Fruit fly (Drosophila melanogaster) whole organism, embryonic: Measurements from ENCODE around the gene CG15927.

ENCODE experiments used
- CG12769 ChIP-seq: fragments of 200-800 bp; sonication (Bioruptor generic); optimal IDR thresholded peaks from 2 replicates; lab custom pipeline; 2019; ENCODE audit warnings: missing biosample characterization, mild to moderate bottlenecking, missing genetic modification characterization, moderate library complexity
- CG17361 ChIP-seq: fragments of 200-800 bp; sonication (Bioruptor generic); IDR thresholded peaks from 3 replicates; pipeline ENCODE4 v1.3.6; 2022; ENCODE audit warnings: missing biosample characterization, missing genetic modification characterization
- CG2678 ChIP-seq: fragments of 200-800 bp; sonication (Bioruptor generic); optimal IDR thresholded peaks from 3 replicates; lab custom pipeline; 2019; ENCODE audit warnings: missing biosample characterization, mild to moderate bottlenecking, missing genetic modification characterization, moderate library complexity
- CG2712 ChIP-seq: fragments of 200-800 bp; optimal IDR thresholded peaks from 3 replicates; lab custom pipeline; 2019; ENCODE audit warnings: missing biosample characterization, mild to moderate bottlenecking, missing genetic modification characterization, moderate library complexity
- CG30403 ChIP-seq: fragments of 200-800 bp; sonication (Bioruptor generic); optimal IDR thresholded peaks from 3 replicates; lab custom pipeline; 2016; ENCODE audit warnings: missing biosample characterization, missing genetic modification characterization
- CG6683 ChIP-seq: fragments of 200-800 bp; sonication (Bioruptor generic); optimal IDR thresholded peaks from 2 replicates; lab custom pipeline; 2017; ENCODE audit warnings: missing biosample characterization, mild to moderate bottlenecking, missing genetic modification characterization, missing genetic modification reagents
- CG6689 ChIP-seq: fragments of 200-800 bp; sonication (Bioruptor generic); IDR thresholded peaks from 2 replicates; pipeline ENCODE4 v1.3.6; 2022; ENCODE audit warnings: missing biosample characterization, missing genetic modification characterization
- CG8089 ChIP-seq: fragments of 200-800 bp; sonication (Bioruptor generic); optimal IDR thresholded peaks from 3 replicates; lab custom pipeline; 2016; ENCODE audit warnings: missing biosample characterization, missing genetic modification characterization
- CG8281 ChIP-seq: fragments of 200-800 bp; sonication (Bioruptor generic); optimal IDR thresholded peaks from 2 replicates; lab custom pipeline; 2018; ENCODE audit warnings: missing biosample characterization, mild to moderate bottlenecking, missing genetic modification characterization, moderate library complexity
- D19A ChIP-seq: fragments of 200-800 bp; optimal IDR thresholded peaks from 3 replicates; lab custom pipeline; 2019; ENCODE audit warnings: missing biosample characterization, mild to moderate bottlenecking, missing genetic modification characterization, moderate library complexity
- Ets65A ChIP-seq: fragments of 200-800 bp; sonication (Bioruptor generic); peaks from one replicate; lab custom pipeline; 2016; ENCODE audit warnings: missing biosample characterization, missing genetic modification characterization
- Fer1 ChIP-seq: fragments of 200-800 bp; sonication (Bioruptor generic); optimal IDR thresholded peaks from 2 replicates; lab custom pipeline; 2017; ENCODE audit warnings: missing biosample characterization, mild to moderate bottlenecking, missing genetic modification characterization
- Fer2 ChIP-seq: fragments of 200-800 bp; sonication (Bioruptor generic); optimal IDR thresholded peaks from 2 replicates; lab custom pipeline; 2018; ENCODE audit warnings: missing biosample characterization, mild to moderate bottlenecking, missing genetic modification characterization, moderate library complexity
- HLH54F ChIP-seq: fragments of 200-800 bp; sonication (Bioruptor generic); optimal IDR thresholded peaks from 3 replicates; lab custom pipeline; 2016; ENCODE audit warnings: missing biosample characterization, missing genetic modification characterization
- NC2β ChIP-seq: fragments of 200-800 bp; sonication (Bioruptor generic); optimal IDR thresholded peaks from 2 replicates; lab custom pipeline; 2016; ENCODE audit warnings: missing biosample characterization, missing genetic modification characterization
- Oaz ChIP-seq: fragments of 200-800 bp; sonication (Bioruptor generic); IDR thresholded peaks from 2 replicates; pipeline ENCODE4 v1.3.6; 2022; ENCODE audit warnings: missing biosample characterization, missing genetic modification characterization
- Oli ChIP-seq: fragments of 200-800 bp; sonication (Bioruptor generic); optimal IDR thresholded peaks from 2 replicates; lab custom pipeline; 2018; ENCODE audit warnings: missing biosample characterization, mild to moderate bottlenecking, missing genetic modification characterization, moderate library complexity
- PHDP ChIP-seq: fragments of 200-800 bp; sonication (Bioruptor generic); optimal IDR thresholded peaks from 3 replicates; lab custom pipeline; 2018; ENCODE audit warnings: missing biosample characterization, mild to moderate bottlenecking, missing genetic modification characterization, moderate library complexity
- Sox102F ChIP-seq: fragments of 200-800 bp; sonication (Bioruptor generic); optimal IDR thresholded peaks from 2 replicates; lab custom pipeline; 2018; ENCODE audit warnings: missing biosample characterization, mild to moderate bottlenecking, missing genetic modification characterization, moderate library complexity
- Trl ChIP-seq, 3 experiments: fragments of >200 bp in 2 of 3; fragments of 200-800 bp in 1 of 3; sonication (Bioruptor generic) in 1 of 3; optimal IDR thresholded peaks; 2 replicates in 1 of 3; 3 replicates in 2 of 3; lab custom pipeline; 2016 to 2017; ENCODE audit warnings: missing biosample characterization in 1 of 3, missing genetic modification characterization in 1 of 3
- bigmax ChIP-seq: fragments of 200-800 bp; sonication (Bioruptor generic); optimal IDR thresholded peaks from 2 replicates; lab custom pipeline; 2018; ENCODE audit warnings: missing biosample characterization, mild to moderate bottlenecking, missing genetic modification characterization
- chinmo ChIP-seq: fragments of 200-800 bp; sonication (Bioruptor generic); IDR thresholded peaks from 4 replicates; pipeline ENCODE4 v1.3.6; 2022; ENCODE audit warnings: missing biosample characterization, missing genetic modification characterization; ENCODE audit not compliant: partially characterized antibody
- ci ChIP-seq: fragments of 200-800 bp; sonication (Bioruptor generic); IDR thresholded peaks from 3 replicates; pipeline ENCODE4 v1.3.6; 2022; ENCODE audit warnings: missing biosample characterization, missing genetic modification characterization
- crol ChIP-seq: fragments of 200-800 bp; sonication (Bioruptor generic); IDR thresholded peaks from 2 replicates; pipeline ENCODE4 v1.3.6; 2022; ENCODE audit warnings: missing biosample characterization, missing genetic modification characterization
- eyg ChIP-seq: fragments of 200-800 bp; sonication (Bioruptor generic); optimal IDR thresholded peaks from 3 replicates; lab custom pipeline; 2016; ENCODE audit warnings: missing biosample characterization, missing genetic modification characterization
- fd3F ChIP-seq: fragments of 200-800 bp; sonication (Bioruptor generic); optimal IDR thresholded peaks from 2 replicates; lab custom pipeline; 2018; ENCODE audit warnings: missing biosample characterization, mild to moderate bottlenecking, missing genetic modification characterization, moderate library complexity
- ftz-f1 ChIP-seq: fragments of 200-800 bp; sonication (Bioruptor generic); optimal IDR thresholded peaks from 2 replicates; lab custom pipeline; 2016; ENCODE audit warnings: missing biosample characterization, missing genetic modification characterization
- gem ChIP-seq: fragments of 200-800 bp; sonication (Bioruptor generic); optimal IDR thresholded peaks from 2 replicates; lab custom pipeline; 2019; ENCODE audit warnings: missing biosample characterization, mild to moderate bottlenecking, missing genetic modification characterization, moderate library complexity
- kay ChIP-seq: fragments of 200-800 bp; sonication (Bioruptor generic); optimal IDR thresholded peaks from 2 replicates; lab custom pipeline; 2016; ENCODE audit warnings: missing biosample characterization, missing genetic modification characterization
- lab ChIP-seq: fragments of 200-800 bp; sonication (Bioruptor generic); optimal IDR thresholded peaks from 3 replicates; lab custom pipeline; 2017; ENCODE audit warnings: missing biosample characterization, missing genetic modification characterization, mild to moderate bottlenecking, moderate library complexity, missing genetic modification reagents
- lmd ChIP-seq: fragments of 200-800 bp; sonication (Bioruptor generic); IDR thresholded peaks from 2 replicates; pipeline ENCODE4 v1.3.6; 2022; ENCODE audit warnings: missing biosample characterization, missing genetic modification characterization
- nom ChIP-seq: fragments of 200-800 bp; sonication (Bioruptor generic); optimal IDR thresholded peaks from 2 replicates; lab custom pipeline; 2017; ENCODE audit warnings: missing biosample characterization, missing genetic modification characterization, mild to moderate bottlenecking, moderate library complexity, missing genetic modification reagents
- sd ChIP-seq: fragments of 200-800 bp; sonication (Bioruptor generic); optimal IDR thresholded peaks from 3 replicates; lab custom pipeline; 2018; ENCODE audit warnings: missing biosample characterization, mild to moderate bottlenecking, missing genetic modification characterization, moderate library complexity
- shn ChIP-seq: fragments of 200-800 bp; sonication (Bioruptor generic); optimal IDR thresholded peaks from 3 replicates; lab custom pipeline; 2016; ENCODE audit warnings: missing biosample characterization, missing genetic modification characterization
- so ChIP-seq: fragments of 200-800 bp; sonication (Bioruptor generic); IDR thresholded peaks from 3 replicates; pipeline ENCODE4 v1.3.6; 2022; ENCODE audit warnings: missing biosample characterization, missing genetic modification characterization
- stwl ChIP-seq: fragments of 200-800 bp; sonication (Bioruptor generic); optimal IDR thresholded peaks from 3 replicates; lab custom pipeline; 2018; ENCODE audit warnings: missing biosample characterization, mild to moderate bottlenecking, missing genetic modification characterization, moderate library complexity
- unc-4 ChIP-seq: fragments of 200-800 bp; sonication (Bioruptor generic); IDR thresholded peaks from 2 replicates; pipeline ENCODE4 v1.3.6; 2022; ENCODE audit warnings: missing biosample characterization, missing genetic modification characterization; ENCODE audit not compliant: partially characterized antibody

The CG15927 gene

DNA sequence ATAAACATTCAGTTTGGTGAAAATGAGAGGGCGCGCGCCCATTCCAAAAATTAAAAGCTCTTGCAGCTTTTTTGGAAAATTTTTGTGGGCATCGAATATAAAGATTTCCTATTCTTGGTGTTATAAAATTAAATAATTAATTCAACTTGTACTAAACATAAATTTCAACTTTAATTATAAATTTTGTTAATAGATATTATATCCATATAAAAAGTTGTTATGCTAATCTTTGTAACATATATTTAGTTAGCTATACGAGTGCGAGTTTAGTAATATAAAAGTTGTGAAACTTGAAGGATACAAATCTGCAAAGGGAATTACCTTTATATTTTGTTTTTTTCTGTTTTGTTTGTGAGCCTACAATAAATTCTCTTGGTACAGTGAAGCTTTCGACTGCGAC is 23.1 kb upstream of the CG15927 start (continued):
- peak; percentile 11 for TF ChIP-seq D19A (tag; lab: Kevin White, UChicago)
- no peak for TF ChIP-seq CG8281 (tag; lab: Kevin White, UChicago)
- peak; percentile 57 for TF ChIP-seq Sox102F (GFP tag; lab: Kevin White, UChicago)
- peak; percentile 33 for TF ChIP-seq PHDP (tag; lab: Kevin White, UChicago)
- no peak for TF ChIP-seq chinmo
- peak; percentile 36; the same call in 1 of the 3 replicates for TF ChIP-seq CG17361
- TF ChIP-seq CG30403 (GFP tag; lab: Kevin White, UChicago) = no peak
- no peak for TF ChIP-seq Fer2 (tag; lab: Kevin White, UChicago)
- TF ChIP-seq CG6689 (GFP tag; lab: Robert Waterston, UW) = no peak
- TF ChIP-seq fd3F = no peak
- no peak for TF ChIP-seq kay (GFP tag; lab: Kevin White, UChicago)
- no peak for TF ChIP-seq CG6683
- TF ChIP-seq CG2678 (tag; lab: Kevin White, UChicago) = peak; percentile 51
- no peak for TF ChIP-seq NC2β (GFP tag; lab: Kevin White, UChicago)
- no peak for TF ChIP-seq Oaz (GFP tag; lab: Robert Waterston, UW)
- no peak for TF ChIP-seq unc-4
- TF ChIP-seq bigmax (GFP tag; lab: Kevin White, UChicago) = no peak
- TF ChIP-seq ftz-f1 (GFP tag; lab: Kevin White, UChicago) = no peak
- TF ChIP-seq ci (GFP tag; lab: Robert Waterston, UW) = no peak
- peak; percentile 19 for TF ChIP-seq CG2712 (tag; lab: Kevin White, UChicago)

DNA sequence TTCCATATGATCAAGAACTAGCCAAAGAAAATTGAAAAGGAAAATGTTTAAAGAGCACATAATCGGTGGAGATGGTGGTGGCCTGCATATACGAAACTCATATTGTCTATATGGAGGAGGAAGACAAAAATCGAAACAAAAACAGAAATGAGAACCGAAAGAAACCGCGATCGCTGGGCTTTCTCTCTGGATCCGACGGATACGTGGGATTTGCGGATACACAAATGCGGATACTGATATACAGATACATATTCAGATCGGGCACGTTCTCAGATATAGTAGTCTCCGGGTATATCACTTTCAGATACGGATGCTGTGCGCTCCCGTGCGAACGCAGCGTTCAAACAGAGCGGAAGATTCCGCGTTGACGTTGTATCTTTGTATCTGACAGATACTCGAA is 22.6 kb upstream of the CG15927 start, which contains the start of gene Pkcdelta:
Gene Pkcdelta, plus strand, starts transcription at position 301 of the 400 bp plus-strand sequence.
- no peak for TF ChIP-seq nom
- TF ChIP-seq Ets65A (GFP tag; lab: Kevin White, UChicago) = peak; percentile 5
- peak in 1 of 2 experiments; percentile 43 for TF ChIP-seq Trl (optimal IDR thresholded peaks at IDR 0.05; lab: Kevin White, UChicago)
- TF ChIP-seq Trl (GFP tag; optimal IDR thresholded peaks at IDR 0.05; lab: Kevin White, UChicago) = no peak
- TF ChIP-seq CG8089 (GFP tag; lab: Kevin White, UChicago) = no peak
- peak; percentile 63; the same call in 1 of the 3 replicates for TF ChIP-seq so (GFP tag; lab: Robert Waterston, UW)
- TF ChIP-seq, all 482 proteins: peak for 3

- TF ChIP-seq lmd = no peak
- no peak for TF ChIP-seq stwl (tag; lab: Kevin White, UChicago)
- TF ChIP-seq crol = peak; percentile 69
- peak; percentile 87 for TF ChIP-seq CG12769 (tag; lab: Kevin White, UChicago)
- TF ChIP-seq HLH54F (GFP tag; lab: Kevin White, UChicago) = no peak
- TF ChIP-seq lab (GFP tag; lab: Kevin White, UChicago) = no peak
- no peak for TF ChIP-seq eyg (GFP tag; lab: Kevin White, UChicago)
- no peak for TF ChIP-seq Oli (tag; lab: Kevin White, UChicago)
- TF ChIP-seq shn (GFP tag; lab: Kevin White, UChicago) = no peak
- TF ChIP-seq Fer1 (GFP tag; lab: Kevin White, UChicago) = no peak
- no peak for TF ChIP-seq bigmax (GFP tag; lab: Kevin White, UChicago)
- TF ChIP-seq sd (tag; lab: Kevin White, UChicago) = peak; percentile 70
- peak; percentile 8 for TF ChIP-seq gem (tag; lab: Kevin White, UChicago)
- TF ChIP-seq, all 482 proteins: peak for 4
Observed at dm6 chrX:12434604-12435003, 19.9 kb upstream of the CG15927 start.
